Worm (Caenorhabditis elegans): ENCODE data around the gene srh-137.
A peak's percentile ranks its signal among the peaks of the same experiment; 100 is the strongest.

The srh-137 gene

ce11 chrV:16716574-16716973 lies at the start of gene srh-137:
srh-137 (minus strand) TSS chrV:16716674.
- TF ChIP-seq C08G9.2 (tag; optimal IDR thresholded peaks at IDR 0.05): no peak
- no peak for TF ChIP-seq madf-2 (tag; optimal IDR thresholded peaks at IDR 0.05)
- TF ChIP-seq nhr-11 (tag; optimal IDR thresholded peaks at IDR 0.05): no peak
- no peak for TF ChIP-seq ceh-22 (tag; optimal IDR thresholded peaks at IDR 0.05)

ce11 chrV:16759937-16760336 lies 43.5 kb upstream of the srh-137 start:
- TF ChIP-seq unc-42 (tag; optimal IDR thresholded peaks at IDR 0.05) (no peak), odd-2 (tag; optimal IDR thresholded peaks at IDR 0.05) (no peak), ceh-9 (tag; optimal IDR thresholded peaks at IDR 0.05) (no peak), fkh-10 (GFP tag; optimal IDR thresholded peaks at IDR 0.05) (no peak), ceh-19 (GFP tag; optimal IDR thresholded peaks at IDR 0.05) (no peak), hlh-6 (tag; optimal IDR thresholded peaks at IDR 0.05) (no peak), sox-4 (tag; optimal IDR thresholded peaks at IDR 0.05) (no peak), ztf-16 (tag; optimal IDR thresholded peaks at IDR 0.05) (no peak), npax-4 (tag; optimal IDR thresholded peaks at IDR 0.05) (no peak), elt-2 (tag; optimal IDR thresholded peaks at IDR 0.05) (no peak), elt-4 (tag; optimal IDR thresholded peaks at IDR 0.05) (no peak), pha-2 (tag; optimal IDR thresholded peaks at IDR 0.05) (no peak)

- TF ChIP-seq nfya-1 (tag; optimal IDR thresholded peaks at IDR 0.05): peak; percentile 71
- no peak for TF ChIP-seq ceh-48 (tag; optimal IDR thresholded peaks at IDR 0.05)
- no peak for TF ChIP-seq ceh-30 (tag; optimal IDR thresholded peaks at IDR 0.05)
- TF ChIP-seq fkh-6 (tag; optimal IDR thresholded peaks at IDR 0.05): no peak
Observed at ce11 chrV:16756166-16756565, 39.7 kb upstream of the srh-137 start.

- no peak for TF ChIP-seq dmd-4 (tag; optimal IDR thresholded peaks at IDR 0.05; ENCODE audit: borderline replicate concordance)
- TF ChIP-seq dve-1 (tag; optimal IDR thresholded peaks at IDR 0.05): no peak
- no peak for TF ChIP-seq sox-4 (tag; optimal IDR thresholded peaks at IDR 0.05)
- TF ChIP-seq ceh-34 (tag; optimal IDR thresholded peaks at IDR 0.05): no peak
- TF ChIP-seq unc-42 (tag; optimal IDR thresholded peaks at IDR 0.05): peak; percentile 38
- no peak for TF ChIP-seq C38D4.7 (GFP tag; optimal IDR thresholded peaks at IDR 0.05)
- TF ChIP-seq ceh-31 (tag; optimal IDR thresholded peaks at IDR 0.05): peak; percentile 35
- no peak for TF ChIP-seq nfya-1 (tag; optimal IDR thresholded peaks at IDR 0.05)
- no peak for TF ChIP-seq mec-3 (tag; optimal IDR thresholded peaks at IDR 0.05; ENCODE audit: borderline replicate concordance)
- TF ChIP-seq ceh-14 (tag; optimal IDR thresholded peaks at IDR 0.05): peak; percentile 61
Observed at ce11 chrV:16752089-16753030, 35.9 kb upstream of the srh-137 start.

ce11 chrV:16749473-16749872 lies 33.0 kb upstream of the srh-137 start:
- TF ChIP-seq hlh-8 (tag; optimal IDR thresholded peaks at IDR 0.05) (no peak), ceh-31 (tag; optimal IDR thresholded peaks at IDR 0.05) (peak; percentile 16), pax-1 (tag; optimal IDR thresholded peaks at IDR 0.05) (no peak), gmeb-2 (tag; optimal IDR thresholded peaks at IDR 0.05) (no peak), eyg-1 (tag; optimal IDR thresholded peaks at IDR 0.05) (no peak), unc-42 (tag; optimal IDR thresholded peaks at IDR 0.05) (peak; percentile 82)
